Fruit fly (Drosophila melanogaster) whole organism: ENCODE data around the gene CG5172.

Experiments
- CG8478 ChIP-seq: fragments of >200 bp; optimal IDR thresholded peaks from 2 replicates; lab custom pipeline; 2018; ENCODE audit warnings: inconsistent platforms
- Dll ChIP-seq: fragments of >200 bp; optimal IDR thresholded peaks from 2 replicates; lab custom pipeline; 2017
- pan ChIP-seq: fragments of >200 bp; optimal IDR thresholded peaks from 2 replicates; lab custom pipeline; 2017
- psq ChIP-seq: fragments of >200 bp; optimal IDR thresholded peaks from 2 replicates; lab custom pipeline; 2017
- usp ChIP-seq: fragments of >200 bp; optimal IDR thresholded peaks from 2 replicates; lab custom pipeline; 2017; ENCODE audit warnings: missing biosample characterization, missing genetic modification characterization, mixed read lengths

dm6 chrX:17246916-17247315 is 25.7 kb downstream of the CG5172 start, which contains the start of gene CG42854:
- no peak for TF ChIP-seq usp
- no peak for TF ChIP-seq psq (lab: Kevin White, UChicago)
- TF ChIP-seq pan: no peak
- no peak for TF ChIP-seq CG8478 (lab: Kevin White, UChicago)
- TF ChIP-seq Dll (lab: Kevin White, UChicago): no peak
